Fruit fly (Drosophila melanogaster) whole organism, embryonic: ENCODE measurements around the gene Fitm.

ENCODE experiments used
- Abd-B ChIP-seq: fragments of 200-800 bp; sonication (Bioruptor generic); optimal IDR thresholded peaks from 2 replicates; lab custom pipeline; 2018; ENCODE audit warnings: missing biosample characterization, mild to moderate bottlenecking, missing genetic modification characterization, moderate library complexity
- CG11247 ChIP-seq: fragments of 200-800 bp; sonication (Bioruptor generic); IDR thresholded peaks from 2 replicates; pipeline ENCODE4 v1.3.6; 2022; ENCODE audit warnings: missing biosample characterization, missing genetic modification characterization
- CG11560 ChIP-seq: fragments of 200-800 bp; sonication (Bioruptor generic); IDR thresholded peaks from 3 replicates; pipeline ENCODE4 v1.3.6; 2022; ENCODE audit warnings: missing biosample characterization, missing genetic modification characterization
- CG12219 ChIP-seq: fragments of 200-800 bp; sonication (Bioruptor generic); optimal IDR thresholded peaks from 3 replicates; lab custom pipeline; 2018; ENCODE audit warnings: missing biosample characterization, mild to moderate bottlenecking, missing genetic modification characterization
- CG15514 ChIP-seq: fragments of 200-800 bp; sonication (Bioruptor generic); optimal IDR thresholded peaks from 3 replicates; lab custom pipeline; 2017; ENCODE audit warnings: missing biosample characterization, missing genetic modification characterization, mild to moderate bottlenecking, moderate library complexity, missing genetic modification reagents
- CG17361 ChIP-seq: fragments of 200-800 bp; sonication (Bioruptor generic); IDR thresholded peaks from 3 replicates; pipeline ENCODE4 v1.3.6; 2022; ENCODE audit warnings: missing biosample characterization, missing genetic modification characterization
- CG6791 ChIP-seq: fragments of 200-800 bp; sonication (Bioruptor generic); IDR thresholded peaks from 3 replicates; pipeline ENCODE4 v1.3.6; 2022; ENCODE audit warnings: missing biosample characterization, missing genetic modification characterization; ENCODE audit not compliant: partially characterized antibody
- CG7357 ChIP-seq: fragments of 200-800 bp; sonication (Bioruptor generic); IDR thresholded peaks from 3 replicates; pipeline ENCODE4 v1.3.6; 2022; ENCODE audit warnings: missing biosample characterization, missing genetic modification characterization
- CG8765 ChIP-seq: fragments of 200-800 bp; sonication (Bioruptor generic); IDR thresholded peaks from 2 replicates; pipeline ENCODE4 v1.3.6; 2022; ENCODE audit warnings: missing biosample characterization, missing genetic modification characterization
- CG9817 ChIP-seq: fragments of 200-800 bp; sonication (Bioruptor generic); optimal IDR thresholded peaks from 2 replicates; lab custom pipeline; 2018; ENCODE audit warnings: missing biosample characterization, mild to moderate bottlenecking, missing genetic modification characterization, moderate library complexity
- Nf-YB ChIP-seq: fragments of 200-800 bp; sonication (Bioruptor generic); optimal IDR thresholded peaks from 3 replicates; lab custom pipeline; 2019; ENCODE audit warnings: missing biosample characterization, mild to moderate bottlenecking, missing genetic modification characterization, moderate library complexity
- Sry-δ ChIP-seq: fragments of 200-800 bp; sonication (Bioruptor generic); optimal IDR thresholded peaks from 2 replicates; lab custom pipeline; 2016; ENCODE audit warnings: missing biosample characterization, missing genetic modification characterization
- br ChIP-seq: fragments of >200 bp; optimal IDR thresholded peaks from 2 replicates; lab custom pipeline; 2017

dm6 chr3L:5176789-5177188 is 30.9 kb upstream of the Fitm start:
- TF ChIP-seq CG15514 (GFP tag; lab: Kevin White, UChicago) (no peak), Sry-δ (GFP tag; lab: Kevin White, UChicago) (no peak), CG17361 (GFP tag; lab: Robert Waterston, UW) (no peak), br (no peak), CG11247 (GFP tag; lab: Robert Waterston, UW) (no peak), Nf-YB (GFP tag; lab: Kevin White, UChicago) (no peak), CG9817 (tag; lab: Kevin White, UChicago) (no peak), CG8765 (GFP tag; lab: Robert Waterston, UW) (no peak), CG7357 (no peak), CG6791 (GFP tag; lab: Robert Waterston, UW) (no peak), CG11560 (tag; lab: Robert Waterston, UW) (no peak), Abd-B (GFP tag; lab: Kevin White, UChicago) (no peak), CG12219 (no peak)
